Worm (Caenorhabditis elegans) whole organism, young adult: ENCODE measurements around the gene clc-8.
"Not testable (repeated sequence)": the region's sequence is repeated elsewhere in the genome, so short reads cannot be mapped to it uniquely, and the experiment has no call there.

Experiments
- C06A6.2 ChIP-seq: fragments of 200-800 bp; sonication (Bioruptor generic); conservative IDR thresholded peaks from 2 replicates; pipeline ENCODE4 v1.3.6; 2022; ENCODE audit warnings: missing genetic modification characterization, missing compliant biosample characterization
- C17E4.6 ChIP-seq: fragments of 200-800 bp; sonication (Bioruptor generic); IDR thresholded peaks from 2 replicates; pipeline ENCODE4 v1.3.6; 2022; ENCODE audit warnings: missing genetic modification reagents, missing genetic modification characterization, missing compliant biosample characterization
- F23B12.7 ChIP-seq: sonication (generic microtip); optimal IDR thresholded peaks from 2 replicates; lab custom pipeline; 2017; ENCODE audit warnings: missing genetic modification characterization, mild to moderate bottlenecking, missing compliant biosample characterization, antibody characterized with exemption, moderate library complexity; ENCODE audit not compliant: insufficient read depth
- F33H1.4 ChIP-seq: fragments of 200-800 bp; sonication (Bioruptor generic); IDR thresholded peaks from 2 replicates; pipeline ENCODE4 v1.3.6; 2022; ENCODE audit warnings: missing genetic modification reagents, missing genetic modification characterization, missing compliant biosample characterization
- F55B11.4 ChIP-seq: sonication (generic microtip); optimal IDR thresholded peaks from 2 replicates; lab custom pipeline; 2016; ENCODE audit warnings: missing compliant biosample characterization, missing genetic modification characterization, borderline replicate concordance; ENCODE audit not compliant: insufficient read depth
- F57C9.4 ChIP-seq: sonication (generic microtip); optimal IDR thresholded peaks from 2 replicates; lab custom pipeline; 2017; ENCODE audit warnings: mild to moderate bottlenecking, missing genetic modification characterization, missing compliant biosample characterization
- aptf-2 ChIP-seq: fragments of 200-800 bp; sonication (Bioruptor generic); conservative IDR thresholded peaks from 2 replicates; pipeline ENCODE4 v1.3.6; 2022; ENCODE audit warnings: missing genetic modification reagents, missing genetic modification characterization, missing compliant biosample characterization
- attf-3 ChIP-seq: fragments of 200-800 bp; sonication (Bioruptor generic); conservative IDR thresholded peaks from 2 replicates; pipeline ENCODE4 v1.3.6; 2022; ENCODE audit warnings: missing genetic modification reagents, missing genetic modification characterization, missing compliant biosample characterization
- attf-5 ChIP-seq: fragments of 200-800 bp; sonication (Bioruptor generic); optimal IDR thresholded peaks from 2 replicates; lab custom pipeline; 2018; ENCODE audit warnings: mild to moderate bottlenecking, missing genetic modification characterization, missing compliant biosample characterization
- cebp-1 ChIP-seq, 2 experiments: fragments of 200-800 bp in 1 of 2; sonication (Bioruptor generic) in 1 of 2; sonication (generic microtip) in 1 of 2; IDR thresholded peaks in 1 of 2; optimal IDR thresholded peaks in 1 of 2; 2 replicates each; pipeline versions ENCODE4 v1.3.6 to Lab custom; 2017 to 2022; ENCODE audit warnings: missing compliant biosample characterization in 2 of 2, missing genetic modification characterization in 2 of 2, mild to moderate bottlenecking in 1 of 2, missing genetic modification reagents in 1 of 2, moderate library complexity in 1 of 2
- cebp-2 ChIP-seq: fragments of 200-800 bp; sonication (Bioruptor generic); IDR thresholded peaks from 2 replicates; pipeline ENCODE4 v1.3.6; 2022; ENCODE audit warnings: missing genetic modification characterization, missing compliant biosample characterization
- ceh-100 ChIP-seq: fragments of 200-800 bp; sonication (Bioruptor generic); IDR thresholded peaks from 2 replicates; pipeline ENCODE4 v1.3.6; 2022; ENCODE audit warnings: missing genetic modification reagents, missing genetic modification characterization, missing compliant biosample characterization
- ceh-58 ChIP-seq: fragments of 200-800 bp; sonication (Bioruptor generic); IDR thresholded peaks from 2 replicates; pipeline ENCODE4 v1.3.6; 2022; ENCODE audit warnings: missing genetic modification characterization, missing compliant biosample characterization
- efl-1 ChIP-seq: fragments of 150-350 bp; optimal IDR thresholded peaks from 2 replicates; lab custom pipeline; 2014; ENCODE audit warnings: missing biosample characterization, missing genetic modification reagents, missing genetic modification characterization
- egl-44 ChIP-seq: fragments of 200-800 bp; sonication (Bioruptor generic); IDR thresholded peaks from 2 replicates; pipeline ENCODE4 v1.3.6; 2022; ENCODE audit warnings: missing genetic modification reagents, missing genetic modification characterization, missing compliant biosample characterization
- ekl-4 ChIP-seq: fragments of 200-800 bp; sonication (Bioruptor generic); IDR thresholded peaks from 2 replicates; pipeline ENCODE4 v1.3.6; 2022; ENCODE audit warnings: missing genetic modification reagents, missing genetic modification characterization, missing compliant biosample characterization
- ets-4 ChIP-seq: fragments of 200-800 bp; sonication (Bioruptor generic); optimal IDR thresholded peaks from 2 replicates; lab custom pipeline; 2018; ENCODE audit warnings: mild to moderate bottlenecking, missing genetic modification characterization, missing compliant biosample characterization
- gei-17 ChIP-seq: fragments of 200-800 bp; sonication (Bioruptor generic); optimal IDR thresholded peaks from 2 replicates; lab custom pipeline; 2018; ENCODE audit warnings: mild to moderate bottlenecking, missing genetic modification characterization, missing compliant biosample characterization
- hrde-1 ChIP-seq: sonication (generic microtip); optimal IDR thresholded peaks from 2 replicates; lab custom pipeline; 2016; ENCODE audit warnings: missing genetic modification characterization, mild to moderate bottlenecking, missing compliant biosample characterization, moderate library complexity, missing genotype, missing genetic modification reagents, borderline replicate concordance
- lag-1 ChIP-seq: fragments of 200-800 bp; sonication (Bioruptor generic); IDR thresholded peaks from 2 replicates; pipeline ENCODE4 v1.3.6; 2022; ENCODE audit warnings: missing genetic modification reagents, missing genetic modification characterization, missing compliant biosample characterization
- let-607 ChIP-seq, 2 experiments: fragments of 200-800 bp in 1 of 2; sonication (Bioruptor generic) in 1 of 2; sonication (generic microtip) in 1 of 2; optimal IDR thresholded peaks; 2 replicates each; lab custom pipeline; 2016 to 2018; ENCODE audit warnings: mild to moderate bottlenecking in 2 of 2, missing compliant biosample characterization in 2 of 2, missing genetic modification characterization in 2 of 2, moderate library complexity in 2 of 2, missing genotype in 1 of 2
- lin-40 ChIP-seq: sonication (generic microtip); optimal IDR thresholded peaks from 2 replicates; lab custom pipeline; 2016; ENCODE audit warnings: missing genetic modification characterization, mild to moderate bottlenecking, missing compliant biosample characterization, missing genotype, missing genetic modification reagents
- madf-10 ChIP-seq: sonication (generic microtip); optimal IDR thresholded peaks from 2 replicates; lab custom pipeline; 2016; ENCODE audit warnings: mild to moderate bottlenecking, missing genetic modification characterization, missing compliant biosample characterization
- madf-6 ChIP-seq: fragments of 200-800 bp; sonication (Bioruptor generic); IDR thresholded peaks from 2 replicates; pipeline ENCODE4 v1.3.6; 2022; ENCODE audit warnings: missing genetic modification reagents, missing genetic modification characterization, missing compliant biosample characterization
- nhr-120 ChIP-seq: fragments of 200-800 bp; sonication (Bioruptor generic); IDR thresholded peaks from 2 replicates; pipeline ENCODE4 v1.3.6; 2022; ENCODE audit warnings: missing genetic modification characterization, missing compliant biosample characterization
- nhr-27 ChIP-seq: fragments of 200-800 bp; sonication (Bioruptor generic); optimal IDR thresholded peaks from 2 replicates; lab custom pipeline; 2018; ENCODE audit warnings: mild to moderate bottlenecking, missing genetic modification characterization, moderate library complexity, missing compliant biosample characterization
- nhr-80 ChIP-seq: sonication (generic microtip); optimal IDR thresholded peaks from 2 replicates; lab custom pipeline; 2016; ENCODE audit warnings: missing genetic modification characterization, missing compliant biosample characterization
- snpc-1.3 ChIP-seq: sonication (generic microtip); optimal IDR thresholded peaks from 2 replicates; lab custom pipeline; 2017; ENCODE audit warnings: missing genetic modification characterization, mild to moderate bottlenecking, missing compliant biosample characterization, antibody characterized with exemption, moderate library complexity, missing genotype, missing genetic modification reagents; ENCODE audit not compliant: insufficient read depth
- snpc-4 ChIP-seq, 5 experiments: fragments of 150-350 bp in 1 of 5; sonication (generic microtip) in 4 of 5; optimal IDR thresholded peaks; 2 replicates each; lab custom pipeline; 2014 to 2018; ENCODE audit warnings: missing genetic modification characterization in 5 of 5, missing biosample characterization in 3 of 5, antibody characterized with exemption in 2 of 5, mild to moderate bottlenecking in 2 of 5, missing compliant biosample characterization in 2 of 5, missing genotype in 2 of 5, moderate library complexity in 2 of 5, missing genetic modification reagents in 1 of 5
- somi-1 ChIP-seq: fragments of 200-800 bp; sonication (Bioruptor generic); optimal IDR thresholded peaks from 2 replicates; lab custom pipeline; 2018; ENCODE audit warnings: mild to moderate bottlenecking, missing genetic modification characterization, missing compliant biosample characterization
- sptf-2 ChIP-seq: fragments of 200-800 bp; sonication (Bioruptor generic); optimal IDR thresholded peaks from 2 replicates; lab custom pipeline; 2018; ENCODE audit warnings: mild to moderate bottlenecking, missing genetic modification characterization, missing compliant biosample characterization
- xnd-1 ChIP-seq: sonication (generic microtip); optimal IDR thresholded peaks from 2 replicates; lab custom pipeline; 2016; ENCODE audit warnings: missing genotype, missing genetic modification reagents, missing genetic modification characterization, missing compliant biosample characterization

The clc-8 gene

ce11 chrIV:14421938-14422337, 28.0 kb downstream of the clc-8 start, which contains the start of gene F55B11.7:
TSS of gene F55B11.7 (minus strand) at chrIV:14422038.
- TF ChIP-seq hrde-1 (no peak), cebp-1 (GFP tag; IDR thresholded peaks at IDR 0.05; lab: Robert Waterston, UW) (no peak), cebp-1 (tag; optimal IDR thresholded peaks at IDR 0.05; lab: Kevin White, UChicago) (no peak), snpc-4 (GFP tag; optimal IDR thresholded peaks at IDR 0.05; lab: Kevin White, UChicago) (no peak), snpc-4 (tag; optimal IDR thresholded peaks at IDR 0.05; lab: Kevin White, UChicago) (peak in 1 of 4 experiments; percentile 0), ekl-4 (GFP tag; lab: Robert Waterston, UW) (no peak), lag-1 (GFP tag; lab: Robert Waterston, UW) (no peak), C17E4.6 (GFP tag; lab: Robert Waterston, UW) (no peak), madf-6 (no peak), F23B12.7 (no peak), snpc-1.3 (tag; lab: Kevin White, UChicago) (no peak)

DNA sequence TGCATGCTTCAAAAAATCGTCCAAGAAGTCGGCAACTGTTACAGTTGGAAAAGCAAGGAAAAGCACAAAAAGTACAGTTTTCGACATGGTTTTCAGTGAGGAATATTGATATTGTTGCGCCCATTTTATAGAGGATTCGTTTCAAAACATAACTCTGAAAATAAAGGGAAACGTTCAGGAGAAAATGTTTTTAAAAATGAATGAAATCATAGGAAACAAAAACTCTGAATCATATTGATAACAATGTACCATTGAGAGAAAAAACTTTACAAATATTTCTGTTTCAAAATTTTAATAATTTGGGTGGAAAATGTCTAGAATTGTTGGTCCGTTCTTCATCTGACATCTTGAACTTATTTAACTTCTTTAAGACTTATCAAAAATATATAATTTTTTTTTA, 29.3 kb downstream of the clc-8 start, which contains the start of gene F55B11.2:
TSS of gene F55B11.2 (minus strand) at position 101 of the 400 bp plus-strand sequence.
- TF ChIP-seq cebp-2 (GFP tag; lab: Robert Waterston, UW), result no peak
- no peak for TF ChIP-seq efl-1 (GFP tag; lab: Kevin White, UChicago)
- no peak for TF ChIP-seq ceh-100 (GFP tag; lab: Robert Waterston, UW)
- no peak for TF ChIP-seq ets-4 (GFP tag; lab: Kevin White, UChicago)

ce11 chrIV:14424396-14424795, 30.5 kb downstream of the clc-8 start, which contains the start of gene F55B11.3:
TSS of gene F55B11.3 (plus strand) at chrIV:14424696.
- no peak for TF ChIP-seq somi-1 (GFP tag; lab: Kevin White, UChicago)
- no peak for TF ChIP-seq aptf-2
- TF ChIP-seq nhr-27 (tag; lab: Kevin White, UChicago), result no peak
- no peak for TF ChIP-seq sptf-2 (GFP tag; lab: Kevin White, UChicago)

ce11 chrIV:14427395-14427794, 33.5 kb downstream of the clc-8 start, which contains the start of gene F55B11.5:
TSS of gene F55B11.5 (plus strand) at chrIV:14427695.
- TF ChIP-seq C06A6.2 (GFP tag; lab: Robert Waterston, UW); attf-5 (GFP tag; lab: Kevin White, UChicago); attf-3 (GFP tag; lab: Robert Waterston, UW): not testable (repeated sequence)

- TF ChIP-seq ceh-100 (GFP tag; lab: Robert Waterston, UW) (no peak), gei-17 (GFP tag; lab: Kevin White, UChicago) (no peak), F57C9.4 (tag; lab: Kevin White, UChicago) (no peak), ceh-58 (no peak), egl-44 (GFP tag; lab: Robert Waterston, UW) (no peak), madf-10 (tag; lab: Kevin White, UChicago) (no peak), nhr-80 (tag; lab: Kevin White, UChicago) (peak; percentile 40), let-607 (tag; optimal IDR thresholded peaks at IDR 0.05; lab: Kevin White, UChicago) (peak in 1 of 2 experiments; percentile 44), F55B11.4 (tag; lab: Kevin White, UChicago) (no peak), F33H1.4 (GFP tag; lab: Robert Waterston, UW) (no peak), xnd-1 (no peak), nhr-120 (GFP tag; lab: Robert Waterston, UW) (no peak), attf-3 (GFP tag; lab: Robert Waterston, UW) (no peak), lin-40 (tag; lab: Kevin White, UChicago) (no peak)
These were observed 36.9 kb downstream of the clc-8 start, which contains the start of gene F55B11.4 for ce11 chrIV:14430853-14431252. TSS of gene F55B11.4 (minus strand) at chrIV:14430920.
